Comparison of ENCODE assay signal across 4 fruit fly cellular contexts in the genomic region with DNA sequence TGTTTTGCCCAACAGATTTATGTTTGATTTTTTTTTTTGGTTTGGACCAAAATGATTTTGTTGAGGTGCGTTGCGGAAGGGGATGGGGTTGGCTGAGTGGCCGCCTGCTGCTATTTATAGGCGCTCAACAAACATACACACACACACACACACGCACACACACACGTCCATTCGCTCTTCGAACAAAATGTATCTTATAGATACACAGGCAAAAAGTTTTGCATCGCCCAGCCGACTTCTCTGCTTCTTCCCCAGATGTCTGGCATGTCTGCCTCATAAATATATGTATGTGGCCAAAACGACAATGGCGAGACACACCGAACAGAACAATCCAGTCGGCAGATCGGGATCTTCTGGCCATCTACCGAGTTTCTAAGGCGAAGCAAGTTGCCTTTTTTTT.
TF ChIP-seq lines count a peak whose summit lies in the region.

No protein-coding gene starts in this region.

- no peak for TF ChIP-seq CTCF in whole organism, embryonic (GFP tag; optimal IDR thresholded peaks at IDR 0.05; lab: Kevin White, UChicago)

TF ChIP-seq in whole organism, embryonic, 481 proteins besides CTCF, POLR2A, EP300 and RAD21 (continues in another document):
- TF ChIP-seq CG9437 (GFP tag; optimal IDR thresholded peaks at IDR 0.05; lab: Kevin White, UChicago) (no peak), dan (GFP tag; IDR thresholded peaks at IDR 0.05; lab: Robert Waterston, UW) (no peak), mirr (GFP tag; optimal IDR thresholded peaks at IDR 0.05; lab: Kevin White, UChicago) (no peak), CG15011 (GFP tag; optimal IDR thresholded peaks at IDR 0.05; lab: Kevin White, UChicago) (no peak), vfl (GFP tag; optimal IDR thresholded peaks at IDR 0.05; lab: Kevin White, UChicago) (no peak), Sry-β (GFP tag; optimal IDR thresholded peaks at IDR 0.05; lab: Kevin White, UChicago) (no peak), gem (tag; optimal IDR thresholded peaks at IDR 0.05; lab: Kevin White, UChicago) (no peak), sim (GFP tag; IDR thresholded peaks at IDR 0.05; lab: Robert Waterston, UW) (no peak), sc (optimal IDR thresholded peaks at IDR 0.05; lab: Kevin White, UChicago) (no peak), sc (GFP tag; optimal IDR thresholded peaks at IDR 0.05; lab: Kevin White, UChicago) (no peak), bab2 (GFP tag; optimal IDR thresholded peaks at IDR 0.05; lab: Kevin White, UChicago) (no peak), CG14050 (GFP tag; IDR thresholded peaks at IDR 0.05; lab: Robert Waterston, UW) (no peak), tap (tag; optimal IDR thresholded peaks at IDR 0.05; lab: Kevin White, UChicago) (no peak), CG10209 (GFP tag; optimal IDR thresholded peaks at IDR 0.05; lab: Kevin White, UChicago) (no peak), Abd-B (GFP tag; optimal IDR thresholded peaks at IDR 0.05; lab: Kevin White, UChicago) (no peak), caup (GFP tag; optimal IDR thresholded peaks at IDR 0.05; lab: Kevin White, UChicago; ENCODE audit: severe bottlenecking) (no peak), CG17385 (GFP tag; optimal IDR thresholded peaks at IDR 0.05; lab: Kevin White, UChicago) (peak; percentile 26), CG17328 (GFP tag; IDR thresholded peaks at IDR 0.05; lab: Robert Waterston, UW) (no peak), fru (optimal IDR thresholded peaks at IDR 0.05; lab: Kevin White, UChicago) (no peak), NFAT (GFP tag; IDR thresholded peaks at IDR 0.05; lab: Robert Waterston, UW) (no peak), jumu (GFP tag; optimal IDR thresholded peaks at IDR 0.05; lab: Kevin White, UChicago) (no peak), CG31224 (GFP tag; IDR thresholded peaks at IDR 0.05; lab: Robert Waterston, UW) (no peak), cg (GFP tag; optimal IDR thresholded peaks at IDR 0.05; lab: Kevin White, UChicago) (peak; percentile 31)

TF ChIP-seq in whole organism, prepupa, 60 proteins besides CTCF, POLR2A, EP300 and RAD21:
- TF ChIP-seq Gug (GFP tag; IDR thresholded peaks at IDR 0.05; lab: Robert Waterston, UW) (no peak), CG8119 (GFP tag; IDR thresholded peaks at IDR 0.05; lab: Robert Waterston, UW) (0 out of 3 replicates have a peak, but pooled peaks have one; percentile 13), dsx (GFP tag; optimal IDR thresholded peaks at IDR 0.05; lab: Kevin White, UChicago; ENCODE audit: poor library complexity, severe bottlenecking) (peak; percentile 24), CG6808 (GFP tag; optimal IDR thresholded peaks at IDR 0.05; lab: Kevin White, UChicago) (peak; percentile 5)

TF ChIP-seq in whole organism, pupa, 21 proteins besides CTCF, POLR2A, EP300 and RAD21:
- TF ChIP-seq CG32121 (GFP tag; IDR thresholded peaks at IDR 0.05; lab: Robert Waterston, UW) (peak; percentile 54; the same call in 1 of the 2 replicates), fd96Ca (GFP tag; IDR thresholded peaks at IDR 0.05; lab: Robert Waterston, UW) (no peak)
TF ChIP-seq in whole organism, pupa: peak in this region for 1.

TF ChIP-seq in whole organism, wandering third instar larva, 38 proteins besides CTCF, POLR2A, EP300 and RAD21:
- TF ChIP-seq Hnf4 (GFP tag; optimal IDR thresholded peaks at IDR 0.05; lab: Kevin White, UChicago) (no peak), brk (GFP tag; optimal IDR thresholded peaks at IDR 0.05; lab: Kevin White, UChicago) (no peak), N (GFP tag; optimal IDR thresholded peaks at IDR 0.05; lab: Kevin White, UChicago) (no peak), foxo (GFP tag; optimal IDR thresholded peaks at IDR 0.05; lab: Kevin White, UChicago) (no peak), Dfd (GFP tag; optimal IDR thresholded peaks at IDR 0.05; lab: Kevin White, UChicago) (peak; percentile 42), usp (GFP tag; optimal IDR thresholded peaks at IDR 0.05; lab: Kevin White, UChicago) (no peak), Dif (GFP tag; optimal IDR thresholded peaks at IDR 0.05; lab: Kevin White, UChicago; ENCODE audit: partially characterized antibody) (peak; percentile 12), rgr (GFP tag; optimal IDR thresholded peaks at IDR 0.05; lab: Kevin White, UChicago) (no peak), tai (GFP tag; optimal IDR thresholded peaks at IDR 0.05; lab: Kevin White, UChicago) (no peak)
